Fruit fly (Drosophila melanogaster): Measurements from ENCODE around the gene twe.
A peak's percentile ranks its signal among the peaks of the same experiment; 100 is the strongest.

twe gene

dm6 chr2L:16285692-16286359, 24.1 kb upstream of the twe start:
- TF ChIP-seq CG9705 (GFP tag; optimal IDR thresholded peaks at IDR 0.05) (peak; percentile 63), GATAd (GFP tag; optimal IDR thresholded peaks at IDR 0.05) (peak; percentile 2), CrebA (GFP tag; optimal IDR thresholded peaks at IDR 0.05; ENCODE audit: borderline replicate concordance) (peak; percentile 48), fru (GFP tag; optimal IDR thresholded peaks at IDR 0.05) (peak; percentile 81), psq (GFP tag; optimal IDR thresholded peaks at IDR 0.05) (peak; percentile 74), woc (GFP tag; optimal IDR thresholded peaks at IDR 0.05) (no peak), Jra (GFP tag; optimal IDR thresholded peaks at IDR 0.05) (peak; percentile 60), sage (GFP tag; optimal IDR thresholded peaks at IDR 0.05) (peak; percentile 77), sv (GFP tag; optimal IDR thresholded peaks at IDR 0.05) (peak; percentile 51), Hr78 (GFP tag; optimal IDR thresholded peaks at IDR 0.05) (no peak), br (GFP tag; optimal IDR thresholded peaks at IDR 0.05) (peak; percentile 90), h (GFP tag; optimal IDR thresholded peaks at IDR 0.05) (peak; percentile 91), pan (optimal IDR thresholded peaks at IDR 0.05) (no peak), Sp1 (GFP tag; optimal IDR thresholded peaks at IDR 0.05) (peak; percentile 89), Mio (GFP tag; optimal IDR thresholded peaks at IDR 0.05) (peak; percentile 17), Hnf4 (GFP tag; optimal IDR thresholded peaks at IDR 0.05) (peak; percentile 84), HLH106 (tag; optimal IDR thresholded peaks at IDR 0.05) (peak; percentile 92), CG32264 (GFP tag; optimal IDR thresholded peaks at IDR 0.05) (peak; percentile 83), dmrt93B (GFP tag; optimal IDR thresholded peaks at IDR 0.05) (peak; percentile 72), dsf (GFP tag; optimal IDR thresholded peaks at IDR 0.05; ENCODE audit: borderline replicate concordance) (peak; percentile 11), N (GFP tag; optimal IDR thresholded peaks at IDR 0.05) (no peak), Vsx2 (GFP tag; optimal IDR thresholded peaks at IDR 0.05; ENCODE audit: partially characterized antibody) (no peak), Dif (GFP tag; optimal IDR thresholded peaks at IDR 0.05; ENCODE audit: partially characterized antibody) (peak; percentile 39), Abd-B (GFP tag; optimal IDR thresholded peaks at IDR 0.05) (no peak), Dfd (GFP tag; optimal IDR thresholded peaks at IDR 0.05) (no peak), usp (GFP tag; optimal IDR thresholded peaks at IDR 0.05) (no peak), ey (GFP tag; optimal IDR thresholded peaks at IDR 0.05) (peak; percentile 89), foxo (GFP tag; optimal IDR thresholded peaks at IDR 0.05) (peak; percentile 33 to 89), Myc (optimal IDR thresholded peaks at IDR 0.05) (no peak), OdsH (GFP tag; optimal IDR thresholded peaks at IDR 0.05) (peak; percentile 80), dl (GFP tag; optimal IDR thresholded peaks at IDR 0.05; ENCODE audit: insufficient read depth in 1 of 2, partially characterized antibody in 2 of 2) (peak in 1 of 2 experiments; percentile 33), Hr83 (GFP tag; optimal IDR thresholded peaks at IDR 0.05; ENCODE audit: poor library complexity, severe bottlenecking) (no peak), tai (GFP tag; optimal IDR thresholded peaks at IDR 0.05) (peak; percentile 71), lola (GFP tag; optimal IDR thresholded peaks at IDR 0.05) (no peak), brk (GFP tag; optimal IDR thresholded peaks at IDR 0.05) (peak; percentile 37), Rel (GFP tag; optimal IDR thresholded peaks at IDR 0.05) (no peak), Rel (tag; optimal IDR thresholded peaks at IDR 0.05) (peak; percentile 56), jim (GFP tag; optimal IDR thresholded peaks at IDR 0.05) (no peak), rgr (GFP tag; optimal IDR thresholded peaks at IDR 0.05) (peak; percentile 91)

dm6 chr2L:16284306-16285299, 22.9 kb upstream of the twe start:
- no peak for TF ChIP-seq tai (GFP tag; optimal IDR thresholded peaks at IDR 0.05)
- TF ChIP-seq dmrt93B (GFP tag; optimal IDR thresholded peaks at IDR 0.05): peak; percentile 54
- TF ChIP-seq Hr83 (GFP tag; optimal IDR thresholded peaks at IDR 0.05; ENCODE audit: poor library complexity, severe bottlenecking): peak; percentile 61
- no peak for TF ChIP-seq usp (GFP tag; optimal IDR thresholded peaks at IDR 0.05)
- TF ChIP-seq br (GFP tag; optimal IDR thresholded peaks at IDR 0.05): peak; percentile 69
- peak; percentile 67 for TF ChIP-seq Hnf4 (GFP tag; optimal IDR thresholded peaks at IDR 0.05)
- TF ChIP-seq Mio (GFP tag; optimal IDR thresholded peaks at IDR 0.05): no peak
- peak; percentile 36 for TF ChIP-seq woc (GFP tag; optimal IDR thresholded peaks at IDR 0.05)
- no peak for TF ChIP-seq sv (GFP tag; optimal IDR thresholded peaks at IDR 0.05)
- peak; percentile 50 for TF ChIP-seq fru (GFP tag; optimal IDR thresholded peaks at IDR 0.05)
- peak; percentile 82 for TF ChIP-seq CrebA (GFP tag; optimal IDR thresholded peaks at IDR 0.05; ENCODE audit: borderline replicate concordance)
- TF ChIP-seq Sp1 (GFP tag; optimal IDR thresholded peaks at IDR 0.05): peak; percentile 64
- TF ChIP-seq h (GFP tag; optimal IDR thresholded peaks at IDR 0.05): peak; percentile 75
- no peak for TF ChIP-seq pan (optimal IDR thresholded peaks at IDR 0.05)
- no peak for TF ChIP-seq GATAd (GFP tag; optimal IDR thresholded peaks at IDR 0.05)
- peak; percentile 69 for TF ChIP-seq rgr (GFP tag; optimal IDR thresholded peaks at IDR 0.05)
- TF ChIP-seq CG32264 (GFP tag; optimal IDR thresholded peaks at IDR 0.05): no peak
- no peak for TF ChIP-seq dsf (GFP tag; optimal IDR thresholded peaks at IDR 0.05; ENCODE audit: borderline replicate concordance)
- peak; percentile 62 for TF ChIP-seq HLH106 (tag; optimal IDR thresholded peaks at IDR 0.05)
- no peak for TF ChIP-seq lola (GFP tag; optimal IDR thresholded peaks at IDR 0.05)
- peak; percentile 67 for TF ChIP-seq psq (GFP tag; optimal IDR thresholded peaks at IDR 0.05)
- peak; percentile 32 for TF ChIP-seq Myc (optimal IDR thresholded peaks at IDR 0.05)
- no peak for TF ChIP-seq Hr78 (GFP tag; optimal IDR thresholded peaks at IDR 0.05)
- peak; percentile 84 for TF ChIP-seq Rel (GFP tag; optimal IDR thresholded peaks at IDR 0.05)
- peak; percentile 70 for TF ChIP-seq Rel (tag; optimal IDR thresholded peaks at IDR 0.05)
- no peak for TF ChIP-seq Jra (GFP tag; optimal IDR thresholded peaks at IDR 0.05)
- TF ChIP-seq Dif (GFP tag; optimal IDR thresholded peaks at IDR 0.05; ENCODE audit: partially characterized antibody): peak; percentile 90
- no peak for TF ChIP-seq Dfd (GFP tag; optimal IDR thresholded peaks at IDR 0.05)
- peak; percentile 33 for TF ChIP-seq N (GFP tag; optimal IDR thresholded peaks at IDR 0.05)
- TF ChIP-seq CG9705 (GFP tag; optimal IDR thresholded peaks at IDR 0.05): peak; percentile 57
- TF ChIP-seq ey (GFP tag; optimal IDR thresholded peaks at IDR 0.05): peak; percentile 68
- peak; percentile 56 for TF ChIP-seq Vsx2 (GFP tag; optimal IDR thresholded peaks at IDR 0.05; ENCODE audit: partially characterized antibody)
- TF ChIP-seq Abd-B (GFP tag; optimal IDR thresholded peaks at IDR 0.05): peak; percentile 55
- TF ChIP-seq OdsH (GFP tag; optimal IDR thresholded peaks at IDR 0.05): peak; percentile 54
- TF ChIP-seq dl (GFP tag; optimal IDR thresholded peaks at IDR 0.05; ENCODE audit: insufficient read depth in 1 of 2, partially characterized antibody in 2 of 2): peak; percentile 54 to 57
